Fruit fly (Drosophila melanogaster): ENCODE measurements around the gene CG5989.

The CG5989 gene

dm6 chr3L:8553125-8553524 lies 50.8 kb downstream of the CG5989 start (continued):
- TF ChIP-seq CG8944 (GFP tag; optimal IDR thresholded peaks at IDR 0.05), result no peak
- 0 out of 3 replicates have a peak, but pooled peaks have one; percentile 23 for TF ChIP-seq z (GFP tag; IDR thresholded peaks at IDR 0.05)
- TF ChIP-seq sisA (GFP tag; IDR thresholded peaks at IDR 0.05), result no peak
- no peak for TF ChIP-seq Ada2b (GFP tag; IDR thresholded peaks at IDR 0.05)
- TF ChIP-seq CG10431 (GFP tag; optimal IDR thresholded peaks at IDR 0.05), result no peak
- no peak for TF ChIP-seq Chrac-16 (GFP tag; optimal IDR thresholded peaks at IDR 0.05)
- no peak for TF ChIP-seq CG2889 (GFP tag; IDR thresholded peaks at IDR 0.05)
- TF ChIP-seq CG7357 (GFP tag; IDR thresholded peaks at IDR 0.05), result no peak
- no peak for TF ChIP-seq Bdp1 (GFP tag; optimal IDR thresholded peaks at IDR 0.05)
- no peak for TF ChIP-seq vfl (GFP tag; optimal IDR thresholded peaks at IDR 0.05)
- no peak for TF ChIP-seq Max (GFP tag; optimal IDR thresholded peaks at IDR 0.05)
- no peak for TF ChIP-seq Opbp (GFP tag; IDR thresholded peaks at IDR 0.05; ENCODE audit: partially characterized antibody)
- TF ChIP-seq ato (GFP tag; IDR thresholded peaks at IDR 0.05; ENCODE audit: partially characterized antibody), result no peak
- TF ChIP-seq chn (GFP tag; optimal IDR thresholded peaks at IDR 0.05), result no peak
- no peak for TF ChIP-seq slp2 (GFP tag; optimal IDR thresholded peaks at IDR 0.05)
- TF ChIP-seq gfzf (GFP tag; optimal IDR thresholded peaks at IDR 0.05), result no peak
- peak; percentile 50; the same call in 1 of the 3 replicates for TF ChIP-seq dysf (GFP tag; IDR thresholded peaks at IDR 0.05)
- no peak for TF ChIP-seq PHDP (tag; optimal IDR thresholded peaks at IDR 0.05)
- no peak for TF ChIP-seq CG4820 (GFP tag; optimal IDR thresholded peaks at IDR 0.05)
- TF ChIP-seq Doc3 (GFP tag; IDR thresholded peaks at IDR 0.05; ENCODE audit: partially characterized antibody), result no peak
- TF ChIP-seq trh (GFP tag; optimal IDR thresholded peaks at IDR 0.05), result no peak
- TF ChIP-seq Six4 (GFP tag; optimal IDR thresholded peaks at IDR 0.05), result no peak
- no peak for TF ChIP-seq br (optimal IDR thresholded peaks at IDR 0.05)
- no peak for TF ChIP-seq CG11560 (tag; IDR thresholded peaks at IDR 0.05)
- TF ChIP-seq Dip3 (GFP tag; optimal IDR thresholded peaks at IDR 0.05), result no peak
- TF ChIP-seq Lpt (GFP tag; optimal IDR thresholded peaks at IDR 0.05), result no peak
- TF ChIP-seq CG17328 (GFP tag; IDR thresholded peaks at IDR 0.05), result no peak
- TF ChIP-seq CG15011 (GFP tag; optimal IDR thresholded peaks at IDR 0.05), result no peak
- peak; percentile 56 for TF ChIP-seq Med (GFP tag)
- no peak for TF ChIP-seq CG6654 (GFP tag; optimal IDR thresholded peaks at IDR 0.05)
- TF ChIP-seq Oli (tag; optimal IDR thresholded peaks at IDR 0.05), result peak; percentile 18
- no peak for TF ChIP-seq ham (GFP tag; IDR thresholded peaks at IDR 0.05)
- no peak for TF ChIP-seq CG31365 (tag; optimal IDR thresholded peaks at IDR 0.05)
- TF ChIP-seq Ssrp (tag; optimal IDR thresholded peaks at IDR 0.05), result no peak
- TF ChIP-seq zfh1 (GFP tag; IDR thresholded peaks at IDR 0.05), result no peak
- TF ChIP-seq dati (GFP tag; IDR thresholded peaks at IDR 0.05), result no peak
- peak; percentile 12 for TF ChIP-seq jumu (GFP tag; optimal IDR thresholded peaks at IDR 0.05)
- no peak for TF ChIP-seq lilli (GFP tag; optimal IDR thresholded peaks at IDR 0.05)
- no peak for TF ChIP-seq GATAe (GFP tag; conservative IDR thresholded peaks at IDR 0.05)
- no peak for TF ChIP-seq CG9215 (GFP tag; IDR thresholded peaks at IDR 0.05)
- no peak for TF ChIP-seq lola (GFP tag; optimal IDR thresholded peaks at IDR 0.05)
- TF ChIP-seq CG31441 (GFP tag; IDR thresholded peaks at IDR 0.05), result no peak
- TF ChIP-seq Rx (GFP tag; IDR thresholded peaks at IDR 0.05), result no peak
- TF ChIP-seq stwl (tag; optimal IDR thresholded peaks at IDR 0.05), result no peak
- no peak for TF ChIP-seq Trl (optimal IDR thresholded peaks at IDR 0.05)
- TF ChIP-seq Trl (GFP tag; optimal IDR thresholded peaks at IDR 0.05), result no peak
- no peak for TF ChIP-seq Taf1 (GFP tag; IDR thresholded peaks at IDR 0.05)
- no peak for TF ChIP-seq bigmax (GFP tag; optimal IDR thresholded peaks at IDR 0.05)
- no peak for TF ChIP-seq Jarid2 (GFP tag; optimal IDR thresholded peaks at IDR 0.05)
- no peak for TF ChIP-seq CrebB (tag; optimal IDR thresholded peaks at IDR 0.05)
- no peak for TF ChIP-seq yki (optimal IDR thresholded peaks at IDR 0.05)
- no peak for TF ChIP-seq chif (GFP tag; optimal IDR thresholded peaks at IDR 0.05)
- TF ChIP-seq CG2129 (GFP tag; IDR thresholded peaks at IDR 0.05; ENCODE audit: partially characterized antibody), result no peak
- no peak for TF ChIP-seq Hr51 (GFP tag; optimal IDR thresholded peaks at IDR 0.05)
